Fruit fly (Drosophila melanogaster): ENCODE measurements around the gene Spn.

DNA sequence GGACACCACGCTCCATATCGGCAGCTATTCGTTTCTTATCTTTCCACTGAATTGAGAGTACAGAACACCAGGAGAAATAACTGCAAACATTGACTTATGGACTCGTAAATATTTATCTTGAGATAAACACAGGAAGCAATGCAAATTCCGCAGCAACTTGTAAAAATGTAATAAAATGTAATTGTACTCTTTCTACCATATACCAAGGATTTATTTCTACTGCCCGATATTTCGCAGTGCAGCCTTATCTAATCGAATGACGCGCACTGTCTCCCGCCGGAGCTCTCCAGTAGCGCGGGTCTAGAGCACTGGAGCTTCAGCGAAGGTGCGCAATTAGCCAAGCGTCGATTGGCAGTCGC lies 59.9 kb downstream of the Spn start:
- TF ChIP-seq Sin3A (optimal IDR thresholded peaks at IDR 0.05): no peak
- TF ChIP-seq insv (optimal IDR thresholded peaks at IDR 0.05): no peak
- TF ChIP-seq h (optimal IDR thresholded peaks at IDR 0.05): no peak
- TF ChIP-seq psq (optimal IDR thresholded peaks at IDR 0.05): no peak
- TF ChIP-seq Myc (optimal IDR thresholded peaks at IDR 0.05): no peak

Data from Kc167 (cell line).